Fruit fly (Drosophila melanogaster) whole organism, embryonic: ENCODE data around the gene CG46430.
A peak's percentile ranks its signal among the peaks of the same experiment; 100 is the strongest.

Experiments
- Antp ChIP-seq: fragments of 200-800 bp; sonication (Bioruptor generic); optimal IDR thresholded peaks from 3 replicates; lab custom pipeline; 2016; ENCODE audit warnings: missing biosample characterization, missing genetic modification characterization
- Atf3 ChIP-seq: fragments of 200-800 bp; sonication (Bioruptor generic); optimal IDR thresholded peaks from 3 replicates; lab custom pipeline; 2016; ENCODE audit warnings: missing biosample characterization, missing genetic modification characterization
- Bdp1 ChIP-seq: fragments of 200-800 bp; sonication (Bioruptor generic); optimal IDR thresholded peaks from 3 replicates; lab custom pipeline; 2016; ENCODE audit warnings: missing biosample characterization, missing genetic modification characterization
- CG12155 ChIP-seq: fragments of 200-800 bp; sonication (Bioruptor generic); optimal IDR thresholded peaks from 3 replicates; lab custom pipeline; 2016; ENCODE audit warnings: missing biosample characterization, missing genetic modification characterization
- CG15479 ChIP-seq: fragments of 200-800 bp; sonication (Bioruptor generic); optimal IDR thresholded peaks from 3 replicates; lab custom pipeline; 2019; ENCODE audit warnings: missing biosample characterization, mild to moderate bottlenecking, missing genetic modification characterization, moderate library complexity
- CG15601 ChIP-seq: fragments of 200-800 bp; sonication (Bioruptor generic); optimal IDR thresholded peaks from 3 replicates; lab custom pipeline; 2019; ENCODE audit warnings: missing biosample characterization, mild to moderate bottlenecking, missing genetic modification characterization, moderate library complexity
- CG1647 ChIP-seq: fragments of 200-800 bp; sonication (Bioruptor generic); optimal IDR thresholded peaks from 3 replicates; lab custom pipeline; 2016; ENCODE audit warnings: missing biosample characterization, missing genetic modification characterization
- CG17328 ChIP-seq: fragments of 200-800 bp; sonication (Bioruptor generic); IDR thresholded peaks from 2 replicates; pipeline ENCODE4 v1.3.6; 2022; ENCODE audit warnings: missing biosample characterization, missing genetic modification characterization
- CG17829 ChIP-seq: fragments of 200-800 bp; optimal IDR thresholded peaks from 2 replicates; lab custom pipeline; 2019; ENCODE audit warnings: missing biosample characterization, mild to moderate bottlenecking, missing genetic modification characterization, moderate library complexity
- CG2116 ChIP-seq: fragments of 200-800 bp; sonication (Bioruptor generic); optimal IDR thresholded peaks from 3 replicates; lab custom pipeline; 2018; ENCODE audit warnings: missing biosample characterization, mild to moderate bottlenecking, missing genetic modification characterization
- CG2712 ChIP-seq: fragments of 200-800 bp; optimal IDR thresholded peaks from 3 replicates; lab custom pipeline; 2019; ENCODE audit warnings: missing biosample characterization, mild to moderate bottlenecking, missing genetic modification characterization, moderate library complexity
- CG34422 ChIP-seq: fragments of 200-800 bp; sonication (Bioruptor generic); IDR thresholded peaks from 3 replicates; pipeline ENCODE4 v1.3.6; 2022; ENCODE audit warnings: missing biosample characterization, missing genetic modification characterization
- CG42726 ChIP-seq: fragments of 200-800 bp; sonication (Bioruptor generic); IDR thresholded peaks from 2 replicates; pipeline ENCODE4 v1.3.6; 2022; ENCODE audit warnings: missing biosample characterization, missing genetic modification characterization; ENCODE audit not compliant: partially characterized antibody
- CG6272 ChIP-seq: fragments of 200-800 bp; sonication (Bioruptor generic); IDR thresholded peaks from 2 replicates; pipeline ENCODE4 v1.3.6; 2022; ENCODE audit warnings: missing biosample characterization, missing genetic modification characterization
- CG7372 ChIP-seq: fragments of 200-800 bp; sonication (Bioruptor generic); IDR thresholded peaks from 2 replicates; pipeline ENCODE4 v1.3.6; 2022; ENCODE audit warnings: missing biosample characterization, missing genetic modification characterization
- CG8388 ChIP-seq: fragments of 200-800 bp; sonication (Bioruptor generic); optimal IDR thresholded peaks from 2 replicates; lab custom pipeline; 2019; ENCODE audit warnings: missing biosample characterization, mild to moderate bottlenecking, missing genetic modification characterization, moderate library complexity
- CG8478 ChIP-seq: fragments of >200 bp; optimal IDR thresholded peaks from 2 replicates; lab custom pipeline; 2018
- Camta ChIP-seq: fragments of 200-800 bp; sonication (Bioruptor generic); optimal IDR thresholded peaks from 2 replicates; lab custom pipeline; 2016; ENCODE audit warnings: missing biosample characterization, missing genetic modification characterization
- D19B ChIP-seq: fragments of 200-800 bp; sonication (Bioruptor generic); optimal IDR thresholded peaks from 2 replicates; lab custom pipeline; 2017; ENCODE audit warnings: missing biosample characterization, mild to moderate bottlenecking, missing genetic modification characterization
- Deaf1 ChIP-seq: fragments of 200-800 bp; optimal IDR thresholded peaks from 3 replicates; lab custom pipeline; 2019; ENCODE audit warnings: missing biosample characterization, mild to moderate bottlenecking, missing genetic modification characterization, moderate library complexity
- Fer1 ChIP-seq: fragments of 200-800 bp; sonication (Bioruptor generic); optimal IDR thresholded peaks from 2 replicates; lab custom pipeline; 2017; ENCODE audit warnings: missing biosample characterization, mild to moderate bottlenecking, missing genetic modification characterization
- HLH3B ChIP-seq: fragments of 200-800 bp; sonication (Bioruptor generic); IDR thresholded peaks from 2 replicates; pipeline ENCODE4 v1.3.6; 2022; ENCODE audit warnings: missing biosample characterization, missing genetic modification characterization
- Hey ChIP-seq: fragments of 200-800 bp; sonication (Bioruptor generic); optimal IDR thresholded peaks from 3 replicates; lab custom pipeline; 2018; ENCODE audit warnings: missing biosample characterization, mild to moderate bottlenecking, missing genetic modification characterization
- Hmx ChIP-seq: fragments of 200-800 bp; sonication (Bioruptor generic); optimal IDR thresholded peaks from 2 replicates; lab custom pipeline; 2016; ENCODE audit warnings: missing biosample characterization, missing genetic modification characterization
- Hsf ChIP-seq: fragments of 200-800 bp; sonication (Bioruptor generic); optimal IDR thresholded peaks from 3 replicates; lab custom pipeline; 2016; ENCODE audit warnings: missing biosample characterization, missing genetic modification characterization
- Lim3 ChIP-seq: fragments of 200-800 bp; sonication (Bioruptor generic); IDR thresholded peaks from 2 replicates; pipeline ENCODE4 v1.3.6; 2022; ENCODE audit warnings: missing biosample characterization, missing genetic modification characterization
- NC2β ChIP-seq: fragments of 200-800 bp; sonication (Bioruptor generic); optimal IDR thresholded peaks from 2 replicates; lab custom pipeline; 2016; ENCODE audit warnings: missing biosample characterization, missing genetic modification characterization
- Neu2 ChIP-seq: fragments of 200-800 bp; sonication (Bioruptor generic); optimal IDR thresholded peaks from 3 replicates; lab custom pipeline; 2016; ENCODE audit warnings: missing biosample characterization, missing genetic modification characterization, borderline replicate concordance
- Optix ChIP-seq: fragments of 200-800 bp; sonication (Bioruptor generic); IDR thresholded peaks from 3 replicates; pipeline ENCODE4 v1.3.6; 2022; ENCODE audit warnings: missing biosample characterization, missing genetic modification characterization
- caup ChIP-seq: fragments of 200-800 bp; sonication (Bioruptor generic); optimal IDR thresholded peaks from 3 replicates; lab custom pipeline; 2017; ENCODE audit warnings: missing biosample characterization, mild to moderate bottlenecking, missing genetic modification characterization, moderate library complexity; ENCODE audit not compliant: severe bottlenecking
- chinmo ChIP-seq: fragments of 200-800 bp; sonication (Bioruptor generic); IDR thresholded peaks from 4 replicates; pipeline ENCODE4 v1.3.6; 2022; ENCODE audit warnings: missing biosample characterization, missing genetic modification characterization; ENCODE audit not compliant: partially characterized antibody
- crc ChIP-seq: fragments of 200-800 bp; sonication (Bioruptor generic); optimal IDR thresholded peaks from 2 replicates; lab custom pipeline; 2016; ENCODE audit warnings: missing biosample characterization, missing genetic modification characterization
- croc ChIP-seq: fragments of 200-800 bp; sonication (Bioruptor generic); conservative IDR thresholded peaks from 3 replicates; pipeline ENCODE4 v1.3.6; 2022; ENCODE audit warnings: missing biosample characterization, missing genetic modification characterization
- gcm ChIP-seq: fragments of 200-800 bp; sonication (Bioruptor generic); optimal IDR thresholded peaks from 2 replicates; lab custom pipeline; 2019; ENCODE audit warnings: missing biosample characterization, mild to moderate bottlenecking, missing genetic modification characterization, moderate library complexity
- gsb ChIP-seq: fragments of 200-800 bp; sonication (Bioruptor generic); IDR thresholded peaks from 2 replicates; pipeline ENCODE4 v1.3.6; 2022; ENCODE audit warnings: missing biosample characterization, missing genetic modification characterization
- maf-S ChIP-seq: fragments of 200-800 bp; sonication (Bioruptor generic); optimal IDR thresholded peaks from 2 replicates; lab custom pipeline; 2016; ENCODE audit warnings: missing biosample characterization, missing genetic modification characterization
- onecut ChIP-seq: fragments of 200-800 bp; sonication (Bioruptor generic); IDR thresholded peaks from 2 replicates; pipeline ENCODE4 v1.3.6; 2022; ENCODE audit warnings: missing biosample characterization, missing genetic modification characterization
- pros ChIP-seq: fragments of 200-800 bp; sonication (Bioruptor generic); optimal IDR thresholded peaks from 3 replicates; lab custom pipeline; 2019; ENCODE audit warnings: missing biosample characterization, mild to moderate bottlenecking, missing genetic modification characterization, moderate library complexity
- repo ChIP-seq: fragments of 200-800 bp; sonication (Bioruptor generic); optimal IDR thresholded peaks from 2 replicates; lab custom pipeline; 2016; ENCODE audit warnings: missing biosample characterization, missing genetic modification characterization
- ro ChIP-seq: fragments of 200-800 bp; sonication (Bioruptor generic); IDR thresholded peaks from 2 replicates; pipeline ENCODE4 v1.3.6; 2022; ENCODE audit warnings: missing biosample characterization, missing genetic modification characterization
- scrt ChIP-seq: fragments of 200-800 bp; sonication (Bioruptor generic); optimal IDR thresholded peaks from 2 replicates; lab custom pipeline; 2018; ENCODE audit warnings: missing biosample characterization, mild to moderate bottlenecking, missing genetic modification characterization, moderate library complexity
- sd ChIP-seq: fragments of 200-800 bp; sonication (Bioruptor generic); optimal IDR thresholded peaks from 3 replicates; lab custom pipeline; 2018; ENCODE audit warnings: missing biosample characterization, mild to moderate bottlenecking, missing genetic modification characterization, moderate library complexity
- slbo ChIP-seq: fragments of 200-800 bp; sonication (Bioruptor generic); IDR thresholded peaks from 2 replicates; pipeline ENCODE4 v1.3.6; 2022; ENCODE audit warnings: missing biosample characterization, missing genetic modification characterization
- stwl ChIP-seq: fragments of 200-800 bp; sonication (Bioruptor generic); optimal IDR thresholded peaks from 3 replicates; lab custom pipeline; 2018; ENCODE audit warnings: missing biosample characterization, mild to moderate bottlenecking, missing genetic modification characterization, moderate library complexity
- tgo ChIP-seq: fragments of 200-800 bp; sonication (Bioruptor generic); IDR thresholded peaks from 3 replicates; pipeline ENCODE4 v1.3.6; 2022; ENCODE audit warnings: missing biosample characterization, missing genetic modification characterization
- toy ChIP-seq: fragments of 200-800 bp; sonication (Bioruptor generic); IDR thresholded peaks from 2 replicates; pipeline ENCODE4 v1.3.6; 2022; ENCODE audit warnings: missing biosample characterization, missing genetic modification characterization
- trem ChIP-seq: fragments of 200-800 bp; optimal IDR thresholded peaks from 3 replicates; lab custom pipeline; 2019; ENCODE audit warnings: missing biosample characterization, mild to moderate bottlenecking, missing genetic modification characterization, moderate library complexity
- tup ChIP-seq: fragments of 200-800 bp; sonication (Bioruptor generic); optimal IDR thresholded peaks from 2 replicates; lab custom pipeline; 2016; ENCODE audit warnings: missing biosample characterization, mild to moderate bottlenecking, missing genetic modification characterization, moderate library complexity
- unc-4 ChIP-seq: fragments of 200-800 bp; sonication (Bioruptor generic); IDR thresholded peaks from 2 replicates; pipeline ENCODE4 v1.3.6; 2022; ENCODE audit warnings: missing biosample characterization, missing genetic modification characterization; ENCODE audit not compliant: partially characterized antibody

Gene CG46430

dm6 chr3L:10515785-10516706 is 37.7 kb downstream of the CG46430 start (continued):
- TF ChIP-seq tgo (GFP tag; lab: Robert Waterston, UW) = no peak
- no peak for TF ChIP-seq CG12155 (GFP tag; lab: Kevin White, UChicago)
- TF ChIP-seq HLH3B = no peak
- TF ChIP-seq CG8388 (GFP tag; lab: Kevin White, UChicago) = peak; percentile 8
- no peak for TF ChIP-seq Lim3
- no peak for TF ChIP-seq Hsf (GFP tag; lab: Kevin White, UChicago)
- TF ChIP-seq tup (GFP tag; lab: Kevin White, UChicago) = no peak
- no peak for TF ChIP-seq CG7372 (GFP tag; lab: Robert Waterston, UW)
- peak; percentile 22 for TF ChIP-seq Deaf1 (tag; lab: Kevin White, UChicago)
- no peak for TF ChIP-seq CG15601 (tag; lab: Kevin White, UChicago)
- TF ChIP-seq slbo (GFP tag; lab: Robert Waterston, UW) = no peak
- TF ChIP-seq ro (GFP tag; lab: Robert Waterston, UW) = no peak
- no peak for TF ChIP-seq pros (GFP tag; lab: Kevin White, UChicago)
- TF ChIP-seq Atf3 (GFP tag; lab: Kevin White, UChicago) = no peak
- TF ChIP-seq onecut (GFP tag; lab: Robert Waterston, UW) = no peak; the same call in 1 of the 2 replicates
- TF ChIP-seq CG42726 (GFP tag; lab: Robert Waterston, UW) = peak; percentile 78; the same call in 1 of the 2 replicates
- TF ChIP-seq scrt (GFP tag; lab: Kevin White, UChicago) = peak; percentile 75
- TF ChIP-seq CG8478 (lab: Kevin White, UChicago) = no peak
- no peak for TF ChIP-seq Antp (GFP tag; lab: Kevin White, UChicago)
- no peak for TF ChIP-seq crc (GFP tag; lab: Kevin White, UChicago)
- no peak for TF ChIP-seq Hey (tag; lab: Kevin White, UChicago)
- TF ChIP-seq D19B (GFP tag; lab: Kevin White, UChicago) = no peak
- peak; percentile 34 for TF ChIP-seq NC2β (GFP tag; lab: Kevin White, UChicago)
- TF ChIP-seq Camta = no peak
- no peak for TF ChIP-seq repo
- TF ChIP-seq maf-S (GFP tag; lab: Kevin White, UChicago) = no peak
- peak; percentile 48 for TF ChIP-seq CG2712 (tag; lab: Kevin White, UChicago)
- TF ChIP-seq CG17829 (tag; lab: Kevin White, UChicago) = peak; percentile 40
- no peak for TF ChIP-seq croc (GFP tag; lab: Robert Waterston, UW)
- TF ChIP-seq Optix (GFP tag; lab: Robert Waterston, UW) = no peak
- peak; percentile 9 for TF ChIP-seq CG1647
- TF ChIP-seq gcm = no peak
- no peak for TF ChIP-seq unc-4 (GFP tag; lab: Robert Waterston, UW)
- no peak for TF ChIP-seq Neu2 (GFP tag; lab: Kevin White, UChicago)
- TF ChIP-seq Fer1 (GFP tag; lab: Kevin White, UChicago) = peak; percentile 48
- peak; percentile 84 for TF ChIP-seq CG2116 (GFP tag; lab: Kevin White, UChicago)
- TF ChIP-seq trem = peak; percentile 68
- no peak for TF ChIP-seq CG6272 (GFP tag; lab: Robert Waterston, UW)
- TF ChIP-seq CG15479 (GFP tag; lab: Kevin White, UChicago) = no peak
- TF ChIP-seq CG17328 (GFP tag; lab: Robert Waterston, UW) = peak; percentile 49; the same call in 1 of the 2 replicates
- TF ChIP-seq Bdp1 (GFP tag; lab: Kevin White, UChicago) = no peak
- peak; percentile 61; the same call in 1 of the 3 replicates for TF ChIP-seq CG34422 (GFP tag; lab: Robert Waterston, UW)
- peak; percentile 85; the same call in 1 of the 4 replicates for TF ChIP-seq chinmo (GFP tag; lab: Robert Waterston, UW)
- no peak for TF ChIP-seq sd (tag; lab: Kevin White, UChicago)
- TF ChIP-seq caup (GFP tag; lab: Kevin White, UChicago) = peak; percentile 37
- TF ChIP-seq toy (GFP tag; lab: Robert Waterston, UW) = no peak
- no peak for TF ChIP-seq Hmx
- TF ChIP-seq stwl (tag; lab: Kevin White, UChicago) = peak; percentile 99
- no peak for TF ChIP-seq gsb (GFP tag; lab: Robert Waterston, UW)
